Fruit fly (Drosophila melanogaster): ENCODE data around the gene sdk.

DNA sequence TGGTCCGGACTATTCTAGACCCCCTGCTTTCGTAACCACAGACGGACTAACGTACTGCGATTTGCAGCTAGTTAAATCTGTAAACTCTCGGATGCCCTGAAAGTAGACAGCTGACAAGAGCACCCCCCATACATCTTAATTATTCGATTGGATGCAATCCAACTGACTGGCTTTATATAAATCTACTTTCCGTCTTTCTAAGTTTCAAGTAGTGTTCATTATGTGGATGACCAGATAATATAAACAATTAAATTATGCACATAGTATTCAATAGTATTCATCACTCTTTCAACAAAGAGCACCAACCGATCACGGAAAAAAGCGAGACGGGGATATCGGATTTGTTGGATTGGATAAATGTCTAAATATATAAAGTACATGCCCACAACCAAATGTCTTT lies 75.4 kb downstream of the sdk start:
- TF ChIP-seq fkh (GFP tag; optimal IDR thresholded peaks at IDR 0.05) (no peak), Hr4 (GFP tag; optimal IDR thresholded peaks at IDR 0.05) (no peak), esn (GFP tag; optimal IDR thresholded peaks at IDR 0.05) (no peak), Sox102F (GFP tag; optimal IDR thresholded peaks at IDR 0.05) (no peak), spab (GFP tag; optimal IDR thresholded peaks at IDR 0.05) (no peak)

Data from whole organism, prepupa.